Worm (Caenorhabditis elegans): ENCODE measurements around the gene fbxa-42.

ce11 chrIII:2255522-2255921 lies 5.7 kb downstream of the fbxa-42 start, which contains the start of gene fbxa-71:
- TF ChIP-seq K09A11.1 (tag; optimal IDR thresholded peaks at IDR 0.05; ENCODE audit: insufficient read depth) (no peak), pqm-1 (tag; optimal IDR thresholded peaks at IDR 0.05) (no peak), hlh-15 (tag; optimal IDR thresholded peaks at IDR 0.05) (no peak), fkh-10 (GFP tag; optimal IDR thresholded peaks at IDR 0.05) (no peak), syd-9 (tag; optimal IDR thresholded peaks at IDR 0.05) (no peak), unc-3 (GFP tag; conservative IDR thresholded peaks at IDR 0.05) (no peak), unc-3 (tag; optimal IDR thresholded peaks at IDR 0.05) (no peak)

Measured in whole organism, late embryonic.